Fruit fly (Drosophila melanogaster): ENCODE data around the gene Mcm7.

Gene Mcm7

DNA sequence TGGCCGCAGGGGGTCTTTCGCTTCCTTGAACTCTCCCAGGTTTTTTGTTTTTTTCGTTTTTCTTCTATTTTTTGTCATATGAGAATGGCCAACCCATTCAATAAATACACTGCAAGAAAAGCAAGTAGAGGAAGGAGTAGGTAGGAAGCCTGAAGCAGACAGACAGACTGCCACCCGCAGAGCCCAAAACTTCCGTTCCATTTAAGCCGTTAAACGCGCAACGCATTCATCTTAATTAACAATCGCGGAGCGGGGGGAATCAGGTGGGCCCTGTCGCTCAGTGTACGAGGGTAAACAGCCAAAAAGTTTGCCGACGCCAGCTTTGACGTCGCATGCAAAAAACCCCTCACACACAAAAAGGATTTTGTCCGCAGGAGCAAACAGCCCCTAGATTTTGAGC lies 38.5 kb upstream of the Mcm7 start (continued):
- TF ChIP-seq odd (GFP tag; optimal IDR thresholded peaks at IDR 0.05): no peak
- peak; percentile 44 for TF ChIP-seq CG7839 (tag; optimal IDR thresholded peaks at IDR 0.05)
- 0 out of 2 replicates have a peak, but pooled peaks have one; percentile 15 for TF ChIP-seq CG17328 (GFP tag; IDR thresholded peaks at IDR 0.05)
- peak; percentile 56 for TF ChIP-seq CG1603 (tag; optimal IDR thresholded peaks at IDR 0.05)
- peak; percentile 29; the same call in 1 of the 2 replicates for TF ChIP-seq CG6689 (GFP tag; IDR thresholded peaks at IDR 0.05)
- no peak for TF ChIP-seq CG5180 (GFP tag; optimal IDR thresholded peaks at IDR 0.05)
- TF ChIP-seq pita (GFP tag; optimal IDR thresholded peaks at IDR 0.05): no peak
- peak; percentile 38 for TF ChIP-seq CG2120 (GFP tag; optimal IDR thresholded peaks at IDR 0.05)
- no peak for TF ChIP-seq CG10267 (tag; optimal IDR thresholded peaks at IDR 0.05)
- TF ChIP-seq corto (GFP tag; optimal IDR thresholded peaks at IDR 0.05): no peak
- TF ChIP-seq CG5245 (GFP tag; optimal IDR thresholded peaks at IDR 0.05): peak; percentile 13
- TF ChIP-seq ems (GFP tag; optimal IDR thresholded peaks at IDR 0.05): no peak
- TF ChIP-seq tin (GFP tag; optimal IDR thresholded peaks at IDR 0.05): no peak
- TF ChIP-seq CG11695 (GFP tag; IDR thresholded peaks at IDR 0.05): peak; percentile 33; the same call in 1 of the 3 replicates
- TF ChIP-seq Dbx (GFP tag; IDR thresholded peaks at IDR 0.05): peak; percentile 47; the same call in 1 of the 3 replicates
- no peak for TF ChIP-seq CG7372 (GFP tag; IDR thresholded peaks at IDR 0.05)
- TF ChIP-seq dati (GFP tag; IDR thresholded peaks at IDR 0.05): no peak
- no peak for TF ChIP-seq Lpt (GFP tag; optimal IDR thresholded peaks at IDR 0.05)
- TF ChIP-seq CG18262 (tag; optimal IDR thresholded peaks at IDR 0.05): no peak
- TF ChIP-seq Mes4 (GFP tag; optimal IDR thresholded peaks at IDR 0.05): no peak
- no peak for TF ChIP-seq CG42726 (GFP tag; IDR thresholded peaks at IDR 0.05; ENCODE audit: partially characterized antibody)
- TF ChIP-seq CTCF (GFP tag; optimal IDR thresholded peaks at IDR 0.05): no peak
- no peak for TF ChIP-seq CG4617 (GFP tag; optimal IDR thresholded peaks at IDR 0.05; ENCODE audit: borderline replicate concordance)
- no peak for TF ChIP-seq CG13287 (GFP tag; IDR thresholded peaks at IDR 0.05; ENCODE audit: partially characterized antibody)
- peak; percentile 61 for TF ChIP-seq row (GFP tag; IDR thresholded peaks at IDR 0.05)
- TF ChIP-seq Fer2 (tag; optimal IDR thresholded peaks at IDR 0.05): no peak
- TF ChIP-seq dysf (GFP tag; IDR thresholded peaks at IDR 0.05): peak; percentile 50; the same call in 2 of the 3 replicates
- TF ChIP-seq CG12391 (tag; optimal IDR thresholded peaks at IDR 0.05): no peak
- peak; percentile 1 for TF ChIP-seq pb (GFP tag; optimal IDR thresholded peaks at IDR 0.05)
- peak; percentile 15 for TF ChIP-seq Hmr (GFP tag; optimal IDR thresholded peaks at IDR 0.05)
- no peak for TF ChIP-seq CG8924 (tag; optimal IDR thresholded peaks at IDR 0.05)
- TF ChIP-seq CG3847 (GFP tag; IDR thresholded peaks at IDR 0.05): peak; percentile 24; the same call in 1 of the 2 replicates
- TF ChIP-seq HLH3B (GFP tag; IDR thresholded peaks at IDR 0.05): peak; percentile 41
- peak; percentile 48 for TF ChIP-seq CG11504 (tag; optimal IDR thresholded peaks at IDR 0.05)
- peak; percentile 33 for TF ChIP-seq Meics (GFP tag; optimal IDR thresholded peaks at IDR 0.05)
- no peak for TF ChIP-seq pan (optimal IDR thresholded peaks at IDR 0.05)
- TF ChIP-seq pan (GFP tag; optimal IDR thresholded peaks at IDR 0.05 in 1 of 2, IDR thresholded peaks at IDR 0.05 in 1 of 2): peak in 1 of 2 experiments; percentile 66
- peak; percentile 38 for TF ChIP-seq pho (GFP tag; optimal IDR thresholded peaks at IDR 0.05)
- TF ChIP-seq CG11456 (GFP tag; IDR thresholded peaks at IDR 0.05): peak; percentile 75; the same call in 2 of the 3 replicates
- TF ChIP-seq luna (GFP tag; optimal IDR thresholded peaks at IDR 0.05): no peak
- TF ChIP-seq CG10366 (GFP tag; IDR thresholded peaks at IDR 0.05): peak; percentile 48
- TF ChIP-seq HmgD (GFP tag; optimal IDR thresholded peaks at IDR 0.05): no peak
- no peak for TF ChIP-seq gfzf (GFP tag; optimal IDR thresholded peaks at IDR 0.05)
- TF ChIP-seq BEAF-32 (GFP tag; optimal IDR thresholded peaks at IDR 0.05): no peak
- TF ChIP-seq CG12071 (GFP tag; optimal IDR thresholded peaks at IDR 0.05): peak; percentile 31
- no peak for TF ChIP-seq cg (GFP tag; optimal IDR thresholded peaks at IDR 0.05)
- no peak for TF ChIP-seq CG2889 (GFP tag; IDR thresholded peaks at IDR 0.05)
- no peak for TF ChIP-seq jigr1 (GFP tag; IDR thresholded peaks at IDR 0.05)
- peak; percentile 31; the same call in 1 of the 2 replicates for TF ChIP-seq ttk (GFP tag; IDR thresholded peaks at IDR 0.05)
- 0 out of 3 replicates have a peak, but pooled peaks have one; percentile 38 for TF ChIP-seq CG7357 (GFP tag; IDR thresholded peaks at IDR 0.05)
- peak; percentile 20 for TF ChIP-seq PHDP (tag; optimal IDR thresholded peaks at IDR 0.05)
- TF ChIP-seq CG10321 (GFP tag; IDR thresholded peaks at IDR 0.05): no peak
